Worm (Caenorhabditis elegans) whole organism, L4/young adult: ENCODE results near the gene ccdc-55.

Experiments
- W03F9.2 ChIP-seq: fragments of 150-350 bp; optimal IDR thresholded peaks from 2 replicates; lab custom pipeline; 2014; ENCODE audit warnings: missing biosample characterization, missing genetic modification characterization
- dao-5 ChIP-seq: sonication (generic microtip); optimal IDR thresholded peaks from 2 replicates; lab custom pipeline; 2016; ENCODE audit warnings: missing genotype, missing genetic modification characterization, moderate library complexity, missing compliant biosample characterization
- him-1 ChIP-seq: sonication (generic microtip); optimal IDR thresholded peaks from 2 replicates; lab custom pipeline; 2016; ENCODE audit warnings: missing genotype, missing genetic modification reagents, missing genetic modification characterization, missing compliant biosample characterization

ccdc-55 gene

DNA sequence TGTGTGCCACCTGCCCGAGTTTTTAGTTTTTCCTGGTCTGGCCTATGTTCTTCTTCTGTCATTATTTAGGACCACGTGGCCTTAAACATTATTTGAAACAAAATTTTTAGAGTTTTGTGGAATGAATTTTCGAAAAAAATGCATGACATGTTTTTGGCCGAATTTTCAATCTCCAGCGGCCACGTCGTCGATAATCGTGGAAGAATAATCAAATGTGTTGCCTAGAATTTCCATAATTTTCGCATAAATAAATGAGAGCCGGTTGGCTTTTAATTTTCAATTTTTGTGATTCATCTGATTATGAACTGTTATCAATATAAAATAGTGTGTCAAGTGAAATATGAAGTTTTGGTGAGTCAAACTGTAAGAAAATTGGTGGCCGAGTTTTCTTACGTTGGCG, 7.6 kb downstream of the ccdc-55 start, which contains the start of gene C01G12.16:
TSS of gene C01G12.16 (plus strand) at position 301 of the 400 bp plus-strand sequence.
- TF ChIP-seq dao-5 (tag; lab: Kevin White, UChicago): no peak
- no peak for TF ChIP-seq him-1 (tag; lab: Kevin White, UChicago)
- no peak for TF ChIP-seq W03F9.2 (tag; lab: Kevin White, UChicago)

DNA sequence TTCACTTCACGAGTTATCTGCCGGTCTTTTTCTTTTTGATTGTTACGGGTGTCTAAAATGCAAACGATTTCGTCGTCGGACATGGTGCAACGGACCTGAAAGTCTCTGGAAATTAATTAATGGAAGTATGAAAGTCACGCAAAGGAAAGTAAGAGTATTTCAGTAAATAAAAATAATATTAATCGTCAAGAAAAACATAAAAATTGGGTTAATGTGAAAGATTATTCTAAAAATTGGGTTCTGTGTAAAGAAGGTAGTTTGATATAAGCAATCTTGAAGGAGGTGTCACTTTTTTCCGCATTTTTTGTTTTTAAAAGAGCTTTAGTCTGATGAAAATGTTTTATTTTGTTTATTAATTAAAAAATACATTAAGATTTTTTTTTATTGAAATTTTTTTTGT, 11.3 kb downstream of the ccdc-55 start, which contains the start of gene C16C10.9:
TSS of gene C16C10.9 (minus strand) at position 101 of the 400 bp plus-strand sequence.
- TF ChIP-seq him-1 (tag; lab: Kevin White, UChicago): no peak
- TF ChIP-seq W03F9.2 (tag; lab: Kevin White, UChicago): no peak
- TF ChIP-seq dao-5 (tag; lab: Kevin White, UChicago): no peak

DNA sequence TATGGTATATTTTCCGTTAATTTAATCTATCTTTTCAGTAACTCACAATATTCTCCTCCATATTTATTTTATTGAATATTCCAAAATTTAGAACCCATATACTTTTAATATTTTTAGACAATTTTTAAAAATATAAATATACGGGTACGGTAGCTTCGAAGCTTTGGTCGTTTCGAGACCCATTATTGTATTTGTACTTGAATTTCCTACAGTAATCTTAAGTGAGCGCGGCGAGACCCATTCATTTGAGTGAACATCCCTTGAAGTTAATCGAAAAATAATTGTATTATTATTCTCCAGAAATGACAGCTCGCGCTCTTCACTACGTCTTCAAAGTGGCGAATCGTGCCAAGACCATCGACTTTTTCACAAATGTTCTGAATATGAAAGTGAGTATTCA, 15.3 kb downstream of the ccdc-55 start, which contains the start of gene glod-4:
TSS of gene glod-4 (plus strand) at position 301 of the 400 bp plus-strand sequence.
- TF ChIP-seq dao-5 (tag; lab: Kevin White, UChicago) (no peak), W03F9.2 (tag; lab: Kevin White, UChicago) (no peak), him-1 (tag; lab: Kevin White, UChicago) (no peak)

DNA sequence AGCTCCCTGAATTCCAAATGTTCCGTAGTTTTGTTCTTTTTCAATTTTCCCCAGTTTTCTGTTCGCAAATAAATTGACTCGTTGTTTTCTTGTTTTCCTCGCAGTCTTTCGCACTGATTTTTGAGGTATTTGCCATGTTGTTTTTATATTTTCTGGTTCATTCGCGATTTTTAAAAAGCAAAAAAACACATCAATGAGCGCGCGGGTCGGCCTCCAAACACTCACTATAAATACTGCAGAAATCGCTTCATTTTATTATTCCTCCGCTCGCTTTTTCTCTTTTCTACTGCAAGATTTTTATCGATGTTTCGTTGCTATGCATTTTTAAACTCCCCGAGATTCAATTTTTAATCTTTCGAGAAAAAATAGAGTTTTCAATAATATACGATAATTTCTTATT, 15.7 kb downstream of the ccdc-55 start:
- TF ChIP-seq him-1 (tag; lab: Kevin White, UChicago) (no peak), dao-5 (tag; lab: Kevin White, UChicago) (no peak), W03F9.2 (tag; lab: Kevin White, UChicago) (no peak)

DNA sequence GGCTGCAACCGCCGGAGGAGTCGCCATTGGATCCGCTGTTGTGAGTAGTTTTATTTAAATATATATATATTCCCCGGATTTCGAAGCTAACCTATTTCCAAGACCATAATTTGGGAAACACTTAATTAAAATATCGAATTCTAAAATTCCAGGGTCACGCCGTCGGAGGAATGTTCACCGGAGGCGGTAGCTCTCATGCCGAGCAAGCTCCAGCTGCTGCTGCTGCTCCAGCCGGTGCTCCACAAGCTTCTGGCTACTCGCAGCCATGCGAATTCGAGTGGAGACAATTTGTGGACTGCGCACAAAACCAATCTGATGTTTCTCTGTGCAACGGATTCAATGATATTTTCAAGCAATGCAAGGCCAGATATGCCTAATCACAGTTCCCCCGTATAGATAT, 16.3 kb downstream of the ccdc-55 start:
- TF ChIP-seq dao-5 (tag; lab: Kevin White, UChicago) (no peak), W03F9.2 (tag; lab: Kevin White, UChicago) (no peak), him-1 (tag; lab: Kevin White, UChicago) (no peak)

DNA sequence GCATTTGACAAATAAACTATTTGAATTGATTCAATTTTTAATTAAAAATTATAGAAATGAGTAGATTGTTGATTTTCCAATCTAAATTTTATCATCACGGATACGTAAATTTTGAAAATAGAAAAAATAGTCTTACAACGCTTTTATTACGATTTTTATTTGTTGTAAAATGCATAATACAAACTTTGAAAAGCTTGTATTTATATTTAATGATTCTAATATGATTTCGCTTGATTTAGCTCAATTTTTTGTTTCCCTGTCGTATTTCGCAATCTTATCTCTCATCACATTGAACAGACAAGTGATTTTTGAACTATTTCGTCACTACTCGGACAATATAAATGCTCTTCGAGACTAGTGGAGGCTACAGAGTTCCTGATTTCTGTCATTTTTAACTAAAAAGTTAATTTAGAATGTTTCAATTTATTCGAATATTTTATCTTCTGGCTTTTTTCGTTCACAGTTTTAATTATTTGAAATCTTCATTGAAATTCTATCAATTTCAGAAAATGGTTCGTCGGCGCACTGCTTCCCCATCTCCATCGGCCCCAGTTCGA, 16.9 kb downstream of the ccdc-55 start, which contains the start of the genes wht-3 and har-1:
TSS of gene wht-3 (minus strand) at position 51 of the 557 bp plus-strand sequence.
TSS of gene har-1 (plus strand) at position 507 of the 557 bp plus-strand sequence.
- TF ChIP-seq W03F9.2 (tag; lab: Kevin White, UChicago) (no peak), dao-5 (tag; lab: Kevin White, UChicago) (no peak), him-1 (tag; lab: Kevin White, UChicago) (no peak)

DNA sequence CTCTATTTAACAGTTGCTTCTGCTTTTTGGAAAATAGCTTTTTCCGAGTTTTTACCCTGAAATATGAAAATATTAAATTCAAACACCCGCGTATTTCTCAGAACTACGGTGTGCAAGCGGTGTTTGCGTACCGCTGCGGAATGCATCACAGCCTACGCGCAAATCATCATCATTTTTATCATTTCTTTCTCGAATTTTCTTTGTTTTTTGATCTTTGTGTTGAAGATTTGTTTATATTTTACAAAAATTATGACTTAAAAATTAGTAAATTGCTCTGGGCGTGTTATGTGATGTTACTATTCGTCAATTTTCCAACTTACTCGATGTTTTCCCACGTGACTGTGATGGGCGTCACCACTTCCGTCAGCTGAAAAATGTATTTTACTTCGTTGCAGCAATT, 17.6 kb downstream of the ccdc-55 start:
- no peak for TF ChIP-seq him-1 (tag; lab: Kevin White, UChicago)
- peak; percentile 73 for TF ChIP-seq W03F9.2 (tag; lab: Kevin White, UChicago)

DNA sequence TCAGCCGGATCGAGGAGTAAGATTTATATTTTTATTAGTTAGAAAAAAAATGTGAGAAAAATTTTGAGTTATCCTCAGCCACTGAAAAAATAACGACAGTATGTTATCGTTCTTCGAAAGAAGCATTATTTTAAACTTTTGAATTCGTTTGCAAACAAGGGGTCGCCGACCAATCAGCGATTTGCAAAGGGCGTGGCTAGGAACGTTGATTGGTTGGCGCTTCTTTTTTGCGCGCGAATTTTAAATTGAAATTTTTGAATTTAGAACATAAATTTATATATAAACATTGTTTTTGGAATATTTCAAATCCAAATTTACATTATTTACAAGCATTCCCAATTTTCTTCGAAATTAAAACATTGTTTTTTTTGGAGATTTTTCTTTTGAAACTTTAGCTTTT, 25.4 kb downstream of the ccdc-55 start:
- no peak for TF ChIP-seq W03F9.2 (tag; lab: Kevin White, UChicago)
- no peak for TF ChIP-seq dao-5 (tag; lab: Kevin White, UChicago)
- TF ChIP-seq him-1 (tag; lab: Kevin White, UChicago): no peak

DNA sequence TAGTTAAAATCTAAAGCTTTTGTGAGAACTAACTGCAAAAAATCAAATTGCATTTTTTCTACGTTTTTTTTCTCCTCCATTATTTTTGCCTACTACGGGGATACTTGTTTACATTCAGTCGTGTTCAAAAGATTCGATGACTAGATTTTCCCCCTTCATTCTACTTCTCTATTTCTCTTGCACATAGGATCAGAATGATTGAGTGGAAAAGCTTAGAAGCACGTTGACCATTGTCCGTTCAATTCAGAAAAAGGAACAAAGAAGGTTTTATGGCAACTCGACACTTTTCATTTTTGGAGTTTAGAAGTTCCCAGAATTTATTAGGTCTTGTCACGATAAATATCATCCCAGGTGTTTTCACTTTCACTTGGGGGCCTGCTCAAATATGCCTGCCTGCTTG, 31.4 kb downstream of the ccdc-55 start:
- no peak for TF ChIP-seq W03F9.2 (tag; lab: Kevin White, UChicago)
- no peak for TF ChIP-seq him-1 (tag; lab: Kevin White, UChicago)
- TF ChIP-seq dao-5 (tag; lab: Kevin White, UChicago): no peak

DNA sequence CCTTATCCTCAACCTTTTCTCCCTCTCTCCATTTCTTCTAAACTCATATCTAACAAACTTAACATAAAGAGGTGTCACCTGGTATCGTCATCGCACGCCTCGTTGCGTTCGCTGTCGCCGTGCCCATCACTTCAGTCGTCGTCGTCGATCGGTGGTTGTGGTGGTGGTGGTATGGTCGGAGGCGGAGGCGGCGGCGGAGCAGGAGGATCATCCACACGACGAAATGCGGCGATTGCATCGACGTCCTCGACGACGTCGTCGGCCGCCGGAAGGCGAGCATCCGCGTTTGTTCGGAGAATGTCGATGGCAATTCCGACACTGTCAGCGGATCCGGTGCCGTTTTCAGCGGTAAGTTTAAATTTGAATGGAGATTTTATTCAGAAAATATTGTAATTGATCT, 34.5 kb downstream of the ccdc-55 start:
- TF ChIP-seq W03F9.2 (tag; lab: Kevin White, UChicago) (no peak), him-1 (tag; lab: Kevin White, UChicago) (no peak), dao-5 (tag; lab: Kevin White, UChicago) (no peak)

DNA sequence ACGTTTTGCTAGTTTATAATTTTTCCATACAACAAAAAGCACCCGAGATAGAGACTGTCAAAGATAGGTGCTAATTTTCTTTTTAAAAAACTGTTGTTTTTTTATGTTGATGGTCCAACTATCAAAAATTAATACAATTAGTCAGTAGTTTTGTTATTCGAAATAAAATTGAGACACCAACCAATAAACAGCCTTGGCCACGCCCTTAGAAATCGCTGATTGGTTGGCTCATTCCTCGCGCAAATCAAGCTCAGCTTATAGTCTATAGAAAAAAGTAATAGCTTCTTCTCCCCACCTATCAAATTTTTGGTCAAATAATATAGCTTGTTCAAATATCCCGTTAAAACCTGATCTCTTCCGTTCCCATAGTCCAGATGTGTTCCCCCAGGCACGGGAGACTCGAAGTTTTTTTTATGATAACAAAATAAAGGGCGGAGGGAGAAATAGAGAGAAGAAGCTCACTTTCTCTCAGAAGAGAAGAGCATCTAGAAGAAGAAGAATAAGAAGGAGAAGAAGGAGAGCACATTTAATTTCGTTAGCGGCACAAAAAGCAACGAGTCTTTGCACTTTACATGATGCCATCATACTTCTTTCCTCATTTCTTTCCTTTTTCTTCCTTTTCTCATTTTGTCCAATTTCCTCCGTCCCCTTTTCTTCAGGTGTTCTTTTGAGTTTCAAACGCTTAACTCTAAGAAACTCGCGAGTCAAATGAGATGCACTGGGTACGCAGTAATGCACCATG, 36.6 kb downstream of the ccdc-55 start:
- TF ChIP-seq him-1 (tag; lab: Kevin White, UChicago): no peak
- no peak for TF ChIP-seq dao-5 (tag; lab: Kevin White, UChicago)
- TF ChIP-seq W03F9.2 (tag; lab: Kevin White, UChicago): no peak

DNA sequence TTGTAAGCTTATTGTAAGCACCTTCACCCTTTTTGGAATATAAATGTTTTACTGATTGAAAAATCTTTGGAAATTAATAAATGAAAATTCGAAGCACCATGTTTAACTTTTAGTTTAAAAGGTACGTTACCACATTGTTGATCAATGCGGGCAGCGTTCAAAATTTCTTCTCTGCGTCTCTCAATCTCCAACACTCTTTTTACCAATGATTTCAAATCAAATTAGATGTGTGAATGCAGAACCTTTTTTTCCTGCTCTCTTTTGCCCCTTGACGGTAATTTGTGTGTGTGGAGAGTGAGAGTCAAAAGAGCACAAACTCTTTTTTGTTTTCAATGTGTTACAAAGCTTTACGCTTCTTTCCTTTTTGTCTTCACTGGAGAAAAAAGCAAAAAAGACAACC, 44.7 kb downstream of the ccdc-55 start:
- TF ChIP-seq dao-5 (tag; lab: Kevin White, UChicago): no peak
- no peak for TF ChIP-seq W03F9.2 (tag; lab: Kevin White, UChicago)
- no peak for TF ChIP-seq him-1 (tag; lab: Kevin White, UChicago)

DNA sequence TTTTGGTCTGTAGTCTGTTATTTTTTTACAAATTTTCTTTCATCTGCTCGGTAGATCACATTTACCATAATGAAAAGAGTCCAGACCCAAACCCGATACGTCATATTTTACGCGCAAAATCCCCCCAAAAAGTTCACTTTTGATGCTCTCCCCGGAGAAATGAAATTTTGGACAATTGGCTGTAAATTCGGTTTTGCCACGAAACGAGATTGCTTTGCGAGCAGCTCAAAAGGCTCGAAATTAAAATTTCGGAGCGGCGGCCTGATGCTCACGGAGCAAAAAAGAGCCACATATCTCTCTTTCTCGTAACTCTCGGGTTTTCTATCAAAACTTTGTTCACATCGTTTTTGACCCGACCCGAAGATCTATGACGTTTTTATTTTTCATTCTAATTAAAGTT, 45.3 kb downstream of the ccdc-55 start:
- TF ChIP-seq dao-5 (tag; lab: Kevin White, UChicago) (no peak), him-1 (tag; lab: Kevin White, UChicago) (no peak), W03F9.2 (tag; lab: Kevin White, UChicago) (no peak)
